Worm (Caenorhabditis elegans): Measurements from ENCODE around the gene unc-30.

unc-30 gene

ce11 chrIV:13116679-13117078 lies 2.1 kb upstream of the unc-30 start:
- TF ChIP-seq hlh-13 (GFP tag; optimal IDR thresholded peaks at IDR 0.05) (no peak), lim-6 (tag; optimal IDR thresholded peaks at IDR 0.05) (no peak), hlh-8 (tag; optimal IDR thresholded peaks at IDR 0.05) (no peak), pat-9 (tag; optimal IDR thresholded peaks at IDR 0.05) (no peak), ama-1 (optimal IDR thresholded peaks at IDR 0.05) (no peak), fax-1 (tag; optimal IDR thresholded peaks at IDR 0.05) (no peak), sdc-2 (tag; optimal IDR thresholded peaks at IDR 0.05) (no peak), nfya-1 (tag; optimal IDR thresholded peaks at IDR 0.05) (no peak), rnt-1 (tag; optimal IDR thresholded peaks at IDR 0.05) (no peak), hlh-6 (tag; optimal IDR thresholded peaks at IDR 0.05) (no peak), gmeb-2 (tag; optimal IDR thresholded peaks at IDR 0.05) (no peak), C38D4.7 (GFP tag; optimal IDR thresholded peaks at IDR 0.05) (no peak), Y22D7AL.16 (tag; optimal IDR thresholded peaks at IDR 0.05) (no peak), hlh-15 (tag; optimal IDR thresholded peaks at IDR 0.05) (no peak)

- peak; percentile 51 for TF ChIP-seq unc-42 (tag; optimal IDR thresholded peaks at IDR 0.05)
- no peak for TF ChIP-seq madf-2 (tag; optimal IDR thresholded peaks at IDR 0.05)
- TF ChIP-seq dmd-4 (tag; optimal IDR thresholded peaks at IDR 0.05; ENCODE audit: borderline replicate concordance) = no peak
These were observed 2.6 kb downstream of the unc-30 start for ce11 chrIV:13121396-13121795.

DNA sequence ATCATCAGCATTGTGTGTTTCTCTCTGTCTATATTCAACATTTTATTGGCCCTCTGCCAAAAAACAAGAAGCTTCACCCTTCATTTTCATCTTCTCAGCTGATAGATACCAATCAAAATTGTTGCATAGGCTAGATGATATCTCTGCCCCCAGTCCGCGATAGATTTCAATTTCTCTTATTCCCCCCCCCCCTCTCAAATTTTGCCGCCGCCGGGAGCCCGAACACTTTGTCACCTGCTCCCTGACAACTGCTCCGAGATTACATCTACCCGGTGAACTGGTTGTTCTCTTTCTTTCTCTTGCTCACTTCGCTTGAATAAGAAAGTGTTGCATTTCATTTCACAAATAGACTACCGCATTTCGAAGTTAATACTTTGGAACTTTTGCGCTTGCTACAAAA lies 7.2 kb downstream of the unc-30 start:
- TF ChIP-seq lin-11 (tag; optimal IDR thresholded peaks at IDR 0.05) = no peak
- TF ChIP-seq ref-2 (tag; optimal IDR thresholded peaks at IDR 0.05) = no peak
- no peak for TF ChIP-seq unc-3 (GFP tag; conservative IDR thresholded peaks at IDR 0.05)
- TF ChIP-seq unc-3 (tag; optimal IDR thresholded peaks at IDR 0.05) = no peak
- no peak for TF ChIP-seq F13H6.1 (tag; optimal IDR thresholded peaks at IDR 0.05)
- TF ChIP-seq rnt-1 (tag; optimal IDR thresholded peaks at IDR 0.05) = peak; percentile 51
- no peak for TF ChIP-seq pha-2 (tag; optimal IDR thresholded peaks at IDR 0.05)
- TF ChIP-seq ceh-18 (tag; optimal IDR thresholded peaks at IDR 0.05) = peak; percentile 14
- TF ChIP-seq nfya-1 (tag; optimal IDR thresholded peaks at IDR 0.05) = peak; percentile 7
- no peak for TF ChIP-seq ceh-6 (GFP tag; optimal IDR thresholded peaks at IDR 0.05)
- no peak for TF ChIP-seq fkh-10 (GFP tag; optimal IDR thresholded peaks at IDR 0.05)
- TF ChIP-seq C38D4.7 (GFP tag; optimal IDR thresholded peaks at IDR 0.05) = no peak
- TF ChIP-seq ceh-34 (tag; optimal IDR thresholded peaks at IDR 0.05) = peak; percentile 2
- TF ChIP-seq elt-2 (tag; optimal IDR thresholded peaks at IDR 0.05) = no peak
- no peak for TF ChIP-seq hlh-6 (tag; optimal IDR thresholded peaks at IDR 0.05)
- no peak for TF ChIP-seq mec-3 (tag; optimal IDR thresholded peaks at IDR 0.05; ENCODE audit: borderline replicate concordance)
- TF ChIP-seq tbx-7 (tag; optimal IDR thresholded peaks at IDR 0.05) = no peak

DNA sequence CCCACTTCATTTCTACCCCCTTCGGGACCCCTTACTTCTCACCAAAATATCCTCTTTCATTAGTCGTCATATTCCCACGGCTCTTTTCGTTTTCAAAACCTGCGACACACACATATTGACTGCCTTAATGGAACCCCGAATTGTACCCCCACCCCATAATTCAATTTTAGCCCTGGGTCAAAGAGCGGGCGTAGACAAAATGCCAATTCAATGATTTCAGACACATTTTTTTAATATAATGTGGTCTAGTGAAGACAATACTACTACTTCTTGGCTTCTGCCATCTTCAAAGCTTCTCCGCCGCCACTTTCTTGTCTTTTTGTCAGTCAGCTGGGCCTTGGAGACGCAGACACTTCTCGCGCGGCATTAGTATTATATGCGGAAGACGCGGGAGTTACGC lies 8.9 kb downstream of the unc-30 start:
- TF ChIP-seq zip-5 (tag; optimal IDR thresholded peaks at IDR 0.05) (no peak), fax-1 (tag; optimal IDR thresholded peaks at IDR 0.05) (peak; percentile 8), unc-42 (tag; optimal IDR thresholded peaks at IDR 0.05) (peak; percentile 62), C38D4.7 (GFP tag; optimal IDR thresholded peaks at IDR 0.05) (no peak)

DNA sequence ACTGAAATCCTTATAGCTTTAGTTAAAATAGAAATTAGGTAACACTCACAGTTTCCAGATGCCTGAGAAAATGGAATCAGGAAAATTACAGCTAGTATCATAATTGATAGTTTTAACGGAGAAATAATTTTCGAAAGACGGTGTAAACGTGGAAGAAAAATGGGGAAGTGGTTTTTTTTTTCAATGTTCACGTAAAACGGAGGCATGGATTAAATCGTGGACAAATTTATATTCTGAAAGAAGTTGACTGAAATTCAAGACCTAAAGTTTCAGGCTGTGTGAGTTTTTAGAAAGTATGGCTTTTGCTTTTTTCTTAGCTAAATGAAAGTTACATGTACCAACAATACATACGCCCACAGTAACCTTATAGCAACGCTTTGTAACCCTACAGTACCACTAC lies 23.5 kb downstream of the unc-30 start, which contains the start of gene spe-43:
TSS of gene spe-43 (minus strand) at position 101 of the 400 bp plus-strand sequence.
- TF ChIP-seq pag-3 (tag; optimal IDR thresholded peaks at IDR 0.05; ENCODE audit: borderline replicate concordance) (no peak), hlh-8 (tag; optimal IDR thresholded peaks at IDR 0.05) (no peak), sdc-2 (tag; optimal IDR thresholded peaks at IDR 0.05) (no peak), elt-4 (tag; optimal IDR thresholded peaks at IDR 0.05) (no peak), F13H6.1 (tag; optimal IDR thresholded peaks at IDR 0.05) (no peak), ceh-19 (GFP tag; optimal IDR thresholded peaks at IDR 0.05) (no peak), eyg-1 (tag; optimal IDR thresholded peaks at IDR 0.05) (no peak), ttx-3 (tag; optimal IDR thresholded peaks at IDR 0.05) (no peak), fax-1 (tag; optimal IDR thresholded peaks at IDR 0.05) (no peak), pat-9 (tag; optimal IDR thresholded peaks at IDR 0.05) (no peak), ref-2 (tag; optimal IDR thresholded peaks at IDR 0.05) (no peak)

Measured in whole organism, late embryonic.